Fruit fly (Drosophila melanogaster): ENCODE data around the gene nau.

nau gene

DNA sequence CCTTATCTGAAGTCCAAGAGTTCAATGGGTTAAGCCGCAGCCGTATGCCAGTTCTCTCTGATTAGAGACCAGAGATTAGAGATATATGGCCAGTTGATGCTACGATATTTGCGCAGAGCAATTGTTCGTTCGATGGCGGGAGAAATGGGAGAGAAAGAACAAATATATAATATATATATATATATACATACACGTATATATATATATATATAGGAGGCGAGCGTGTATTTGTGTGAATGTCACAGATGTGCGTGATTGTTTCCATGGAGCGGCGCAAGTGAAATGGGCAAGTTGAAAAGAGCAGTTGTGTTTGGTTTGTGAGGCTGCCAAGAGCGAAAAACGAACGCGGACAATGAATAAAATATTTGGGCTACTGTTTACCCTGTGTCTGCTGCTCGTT, 41.1 kb downstream of the nau start, which contains the start of gene GILT3:
TSS of gene GILT3 (plus strand) at position 301 of the 400 bp plus-strand sequence.
- no peak for TF ChIP-seq CG8478 (optimal IDR thresholded peaks at IDR 0.05)
- no peak for TF ChIP-seq EcR (GFP tag; optimal IDR thresholded peaks at IDR 0.05)
- TF ChIP-seq pan (optimal IDR thresholded peaks at IDR 0.05), result no peak
- TF ChIP-seq psq (optimal IDR thresholded peaks at IDR 0.05), result no peak
- TF ChIP-seq Dll (optimal IDR thresholded peaks at IDR 0.05), result no peak
- no peak for TF ChIP-seq usp (GFP tag; optimal IDR thresholded peaks at IDR 0.05)

DNA sequence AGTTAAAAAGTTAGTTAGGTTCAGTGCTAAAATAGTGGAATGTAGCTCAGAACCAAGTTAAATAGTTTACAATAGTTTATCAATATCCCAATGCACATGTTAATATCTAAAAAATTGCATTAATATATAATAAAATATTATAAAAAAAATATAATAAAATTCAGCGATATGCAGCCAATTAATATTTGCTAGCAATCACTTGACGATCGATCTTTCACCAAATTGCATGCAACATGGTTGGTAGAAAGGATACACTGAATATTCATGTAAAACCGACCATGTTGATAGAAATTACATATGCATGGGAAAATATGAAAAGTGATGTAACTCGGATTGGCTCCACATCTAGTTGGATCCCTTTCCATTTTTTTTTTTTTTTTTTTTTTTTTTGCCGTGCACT, 42.5 kb downstream of the nau start:
- no peak for TF ChIP-seq CG8478 (optimal IDR thresholded peaks at IDR 0.05)
- TF ChIP-seq psq (optimal IDR thresholded peaks at IDR 0.05), result no peak
- TF ChIP-seq pan (optimal IDR thresholded peaks at IDR 0.05), result no peak
- TF ChIP-seq EcR (GFP tag; optimal IDR thresholded peaks at IDR 0.05), result no peak

DNA sequence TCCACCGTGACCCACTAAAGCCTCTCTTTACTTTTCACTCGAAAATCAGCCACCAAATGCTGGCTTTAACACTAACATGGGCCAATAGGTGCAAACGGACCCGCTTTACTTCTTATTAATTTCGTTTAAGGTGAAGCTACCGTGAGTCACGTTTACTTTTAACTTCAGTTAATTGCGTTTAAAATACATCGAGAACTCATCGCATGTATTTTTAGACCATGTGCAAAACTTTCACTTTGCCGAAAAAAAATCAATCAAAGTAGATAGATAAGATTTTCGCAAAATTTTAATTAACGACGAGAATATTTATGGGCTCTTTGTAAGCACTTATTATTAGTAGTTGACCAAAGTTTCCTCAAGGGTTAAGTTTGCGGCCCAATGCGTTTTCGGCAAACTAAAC, 43.8 kb downstream of the nau start:
- TF ChIP-seq psq (optimal IDR thresholded peaks at IDR 0.05), result no peak
- TF ChIP-seq CG8478 (optimal IDR thresholded peaks at IDR 0.05), result no peak
- TF ChIP-seq usp (GFP tag; optimal IDR thresholded peaks at IDR 0.05), result no peak
- no peak for TF ChIP-seq Dll (optimal IDR thresholded peaks at IDR 0.05)
- no peak for TF ChIP-seq pan (optimal IDR thresholded peaks at IDR 0.05)
- TF ChIP-seq EcR (GFP tag; optimal IDR thresholded peaks at IDR 0.05), result no peak

DNA sequence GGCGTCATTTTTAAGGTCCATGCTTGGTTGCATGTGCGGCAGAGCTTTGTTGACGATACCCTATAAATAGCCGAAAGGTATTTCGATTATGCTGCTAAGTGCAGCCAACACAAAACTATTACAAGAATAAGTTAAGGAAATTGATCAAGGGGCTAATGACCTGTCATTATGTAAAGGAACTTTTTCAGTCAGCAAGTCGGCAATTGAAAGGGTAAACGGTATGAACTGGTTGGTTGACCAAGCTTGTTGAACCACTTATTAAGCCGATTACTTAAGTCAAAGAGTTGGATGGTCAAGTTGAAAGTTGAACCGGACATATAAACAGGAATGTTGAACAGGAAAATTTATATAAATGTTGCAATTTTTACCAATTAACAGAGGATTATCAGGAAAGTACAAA, 45.1 kb downstream of the nau start:
- TF ChIP-seq psq (optimal IDR thresholded peaks at IDR 0.05) (no peak), CG8478 (optimal IDR thresholded peaks at IDR 0.05) (no peak), EcR (GFP tag; optimal IDR thresholded peaks at IDR 0.05) (no peak), Dll (optimal IDR thresholded peaks at IDR 0.05) (no peak), pan (optimal IDR thresholded peaks at IDR 0.05) (no peak), usp (GFP tag; optimal IDR thresholded peaks at IDR 0.05) (no peak)

DNA sequence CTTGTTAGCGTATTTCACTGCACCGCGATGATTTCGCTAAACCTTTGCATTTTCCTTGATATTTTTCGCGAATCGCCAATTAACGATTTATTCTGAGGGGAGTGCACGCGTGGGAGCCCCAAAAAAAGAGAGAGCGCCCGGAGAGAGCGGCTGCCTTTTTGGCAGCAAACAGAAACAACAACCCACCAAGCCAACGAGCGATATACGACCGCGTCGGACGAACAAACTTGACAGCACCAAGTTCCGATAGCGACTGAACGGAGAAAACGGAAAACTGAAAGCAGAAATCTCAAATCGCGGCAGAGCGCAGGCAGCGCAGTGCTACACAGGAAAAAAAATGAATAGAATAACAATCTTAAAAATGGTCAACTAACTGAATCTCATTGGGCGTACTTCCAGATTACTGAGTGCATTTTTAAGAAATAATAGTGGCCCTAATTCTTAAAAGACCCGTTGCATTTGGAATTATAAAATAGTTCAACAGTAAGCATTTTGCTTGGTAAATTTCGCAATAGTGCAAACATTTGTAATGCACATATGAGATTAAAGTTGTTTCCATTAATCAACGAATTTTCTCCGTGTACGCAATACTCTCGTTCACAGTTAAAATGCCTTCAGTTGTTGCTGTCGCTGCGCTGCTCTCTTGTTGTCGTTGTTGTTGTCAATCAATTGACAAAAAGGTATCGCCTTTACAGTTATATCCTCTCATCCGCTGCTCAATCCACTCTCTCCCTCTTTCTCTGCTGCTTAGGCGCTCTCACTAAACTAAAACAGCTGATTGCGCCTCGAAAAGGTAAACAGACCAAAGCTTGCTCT, 48.5 kb downstream of the nau start, which contains the start of gene CG31145:
TSS of gene CG31145 (minus strand) at position 259 of the 816 bp plus-strand sequence.
- TF ChIP-seq Dll (optimal IDR thresholded peaks at IDR 0.05), result peak; percentile 68
- TF ChIP-seq usp (GFP tag; optimal IDR thresholded peaks at IDR 0.05), result no peak
- TF ChIP-seq psq (optimal IDR thresholded peaks at IDR 0.05), result no peak
- no peak for TF ChIP-seq EcR (GFP tag; optimal IDR thresholded peaks at IDR 0.05)
- peak; percentile 23 for TF ChIP-seq pan (optimal IDR thresholded peaks at IDR 0.05)
- TF ChIP-seq CG8478 (optimal IDR thresholded peaks at IDR 0.05), result no peak

DNA sequence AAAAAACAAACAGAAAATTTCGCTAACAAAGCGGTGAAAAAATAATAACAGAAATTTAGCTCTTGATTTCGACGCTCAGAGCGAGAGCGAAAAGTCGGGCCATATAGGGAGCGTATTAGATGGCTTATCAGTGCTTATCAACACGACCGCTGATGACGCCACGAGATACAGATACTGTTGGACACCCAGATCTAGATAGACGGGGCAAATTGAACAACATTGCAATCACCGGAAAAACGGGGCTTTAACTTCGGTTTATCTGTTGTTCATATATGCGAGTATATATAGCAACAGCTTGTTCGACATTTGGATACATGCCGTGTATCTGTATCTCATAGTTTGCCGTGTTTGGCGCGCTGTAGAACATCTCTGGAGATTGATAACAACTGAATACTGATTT, 49.6 kb downstream of the nau start:
- no peak for TF ChIP-seq psq (optimal IDR thresholded peaks at IDR 0.05)
- TF ChIP-seq CG8478 (optimal IDR thresholded peaks at IDR 0.05), result no peak
- no peak for TF ChIP-seq pan (optimal IDR thresholded peaks at IDR 0.05)
- TF ChIP-seq usp (GFP tag; optimal IDR thresholded peaks at IDR 0.05), result no peak
- no peak for TF ChIP-seq Dll (optimal IDR thresholded peaks at IDR 0.05)
- TF ChIP-seq EcR (GFP tag; optimal IDR thresholded peaks at IDR 0.05), result no peak

DNA sequence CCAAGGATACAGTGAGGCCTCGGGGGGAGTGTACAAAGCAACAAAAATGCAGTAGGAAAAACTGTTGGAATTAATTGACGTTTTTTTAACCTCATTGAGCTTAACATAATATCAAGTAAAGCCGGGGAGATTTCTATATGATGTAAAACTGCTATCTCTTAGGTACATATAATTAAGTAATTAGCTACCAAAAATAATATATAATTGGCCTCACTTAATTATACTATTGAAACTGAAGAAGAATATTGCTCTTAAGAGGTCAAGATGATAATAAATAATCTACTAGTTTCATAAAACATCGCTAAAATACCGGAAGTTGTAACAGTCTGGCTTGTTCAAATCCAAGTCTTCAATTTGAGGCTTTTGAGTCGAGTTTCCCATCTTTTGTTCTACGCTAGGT, 50.7 kb downstream of the nau start:
- TF ChIP-seq pan (optimal IDR thresholded peaks at IDR 0.05), result no peak
- no peak for TF ChIP-seq psq (optimal IDR thresholded peaks at IDR 0.05)
- no peak for TF ChIP-seq CG8478 (optimal IDR thresholded peaks at IDR 0.05)
- TF ChIP-seq EcR (GFP tag; optimal IDR thresholded peaks at IDR 0.05), result no peak
- TF ChIP-seq Dll (optimal IDR thresholded peaks at IDR 0.05), result no peak
- TF ChIP-seq usp (GFP tag; optimal IDR thresholded peaks at IDR 0.05), result no peak

DNA sequence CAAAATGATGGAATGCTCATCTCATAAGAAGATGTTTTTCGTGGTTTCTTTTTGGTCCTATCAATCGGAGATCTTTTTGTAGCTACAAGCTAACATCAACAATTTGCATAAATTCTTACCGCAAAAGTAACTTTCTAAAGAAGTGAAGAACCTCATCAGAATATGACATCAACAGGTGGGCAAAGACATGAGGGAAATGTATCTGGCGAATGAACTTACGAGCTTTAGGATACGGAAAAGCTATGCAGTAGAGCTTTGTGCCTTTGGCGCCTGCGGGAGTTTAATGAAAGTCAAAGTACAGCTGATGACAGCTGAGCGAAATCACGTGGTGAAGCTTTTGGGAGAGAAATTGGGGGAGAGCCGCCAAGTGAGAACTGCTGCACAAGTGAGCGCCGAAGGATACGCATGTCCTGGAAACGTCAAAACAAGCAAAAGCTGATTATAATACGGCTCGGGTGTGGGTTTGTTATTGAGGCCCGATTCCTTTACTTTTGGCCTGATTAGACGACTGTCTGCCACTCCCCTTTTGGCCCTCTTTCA, 51.4 kb downstream of the nau start:
- TF ChIP-seq pan (optimal IDR thresholded peaks at IDR 0.05) (no peak), psq (optimal IDR thresholded peaks at IDR 0.05) (no peak), Dll (optimal IDR thresholded peaks at IDR 0.05) (no peak), EcR (GFP tag; optimal IDR thresholded peaks at IDR 0.05) (no peak), usp (GFP tag; optimal IDR thresholded peaks at IDR 0.05) (no peak), CG8478 (optimal IDR thresholded peaks at IDR 0.05) (no peak)

DNA sequence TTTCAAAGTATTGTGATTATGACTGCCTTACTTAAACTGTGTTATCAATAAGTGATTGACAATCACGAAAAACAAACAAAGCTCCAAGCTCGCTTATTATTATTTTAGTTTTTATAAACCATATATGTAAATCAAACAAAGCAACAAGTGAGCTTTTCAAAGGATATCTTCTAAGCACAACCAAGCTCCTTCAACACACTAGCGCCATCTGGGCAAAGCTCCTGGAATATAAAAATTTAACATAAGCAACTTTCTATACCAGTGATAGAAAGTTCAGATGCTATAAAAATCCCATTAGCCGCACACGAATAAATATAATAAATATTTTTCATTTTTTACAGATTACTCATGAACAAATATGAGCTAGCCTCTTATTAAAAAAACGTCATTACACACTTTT, 53.7 kb downstream of the nau start:
- TF ChIP-seq psq (optimal IDR thresholded peaks at IDR 0.05) (no peak), Dll (optimal IDR thresholded peaks at IDR 0.05) (no peak), usp (GFP tag; optimal IDR thresholded peaks at IDR 0.05) (no peak), EcR (GFP tag; optimal IDR thresholded peaks at IDR 0.05) (no peak), CG8478 (optimal IDR thresholded peaks at IDR 0.05) (no peak), pan (optimal IDR thresholded peaks at IDR 0.05) (no peak)

Data from whole organism.